Fruit fly (Drosophila melanogaster): Measurements from ENCODE around the gene brv3.

DNA sequence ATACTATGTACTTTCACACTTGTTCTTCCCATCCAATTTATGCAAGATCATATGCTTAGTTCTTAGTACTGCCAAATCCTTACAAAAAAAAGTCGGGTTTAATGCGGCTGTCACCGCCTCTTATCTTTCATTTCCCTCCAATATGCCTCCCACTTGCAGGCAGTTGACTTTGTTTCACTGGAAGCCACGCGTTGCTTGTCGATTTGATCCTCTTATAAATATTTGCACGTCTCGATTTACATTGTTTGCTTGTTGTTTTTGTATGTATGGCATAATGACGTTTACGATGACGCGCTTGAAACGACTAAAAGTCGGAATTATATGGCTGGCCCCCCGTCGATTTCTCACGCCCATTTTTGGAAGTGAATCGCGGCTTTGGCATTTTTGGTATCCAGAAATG is 24.6 kb upstream of the brv3 start:
- TF ChIP-seq Jra (GFP tag; optimal IDR thresholded peaks at IDR 0.05) (no peak), dsf (GFP tag; optimal IDR thresholded peaks at IDR 0.05; ENCODE audit: borderline replicate concordance) (no peak), h (GFP tag; optimal IDR thresholded peaks at IDR 0.05) (peak; percentile 43), sage (GFP tag; optimal IDR thresholded peaks at IDR 0.05) (no peak), Hnf4 (GFP tag; optimal IDR thresholded peaks at IDR 0.05) (no peak), pan (optimal IDR thresholded peaks at IDR 0.05) (no peak), OdsH (GFP tag; optimal IDR thresholded peaks at IDR 0.05) (no peak), lola (GFP tag; optimal IDR thresholded peaks at IDR 0.05) (no peak), Myc (optimal IDR thresholded peaks at IDR 0.05) (no peak), CG32264 (GFP tag; optimal IDR thresholded peaks at IDR 0.05) (no peak), psq (GFP tag; optimal IDR thresholded peaks at IDR 0.05) (no peak)

Measured in whole organism, wandering third instar larva.